Worm (Caenorhabditis elegans) whole organism, L3 larva: ENCODE measurements around the gene T23F11.6.

ENCODE experiments used
- R02D3.7 ChIP-seq: fragments of 150-350 bp; optimal IDR thresholded peaks from 2 replicates; lab custom pipeline; 2014; ENCODE audit warnings: missing biosample characterization, missing genetic modification characterization
- aly-2 ChIP-seq: fragments of 150-350 bp; optimal IDR thresholded peaks from 2 replicates; lab custom pipeline; 2014; ENCODE audit warnings: missing biosample characterization, missing genetic modification characterization
- ama-1 ChIP-seq: fragments of 150-350 bp; optimal IDR thresholded peaks from 2 replicates; lab custom pipeline; 2018
- ceh-16 ChIP-seq: sonication (generic microtip); optimal IDR thresholded peaks from 2 replicates; lab custom pipeline; 2017; ENCODE audit warnings: missing biosample characterization, missing genetic modification characterization
- ceh-28 ChIP-seq: fragments of 150-350 bp; optimal IDR thresholded peaks from 2 replicates; lab custom pipeline; 2014; ENCODE audit warnings: missing biosample characterization, missing genetic modification reagents, missing genetic modification characterization
- ceh-82 ChIP-seq: fragments of 150-350 bp; optimal IDR thresholded peaks from 2 replicates; lab custom pipeline; 2014; ENCODE audit warnings: missing biosample characterization, missing genetic modification characterization
- ceh-9 ChIP-seq: sonication (generic microtip); optimal IDR thresholded peaks from 2 replicates; lab custom pipeline; 2018; ENCODE audit warnings: missing biosample characterization, missing genetic modification characterization
- daf-12 ChIP-seq: fragments of 150-350 bp; optimal IDR thresholded peaks from 2 replicates; lab custom pipeline; 2014; ENCODE audit warnings: missing biosample characterization, missing genetic modification reagents, missing genetic modification characterization
- egl-27 ChIP-seq: sonication (generic microtip); optimal IDR thresholded peaks from 4 replicates; lab custom pipeline; 2017; ENCODE audit warnings: missing biosample characterization, missing genetic modification reagents, missing genetic modification characterization
- egl-5 ChIP-seq: fragments of 150-350 bp; optimal IDR thresholded peaks from 2 replicates; lab custom pipeline; 2017; ENCODE audit warnings: missing biosample characterization, missing genetic modification reagents, missing genetic modification characterization, inconsistent platforms
- elt-2 ChIP-seq: sonication (generic microtip); optimal IDR thresholded peaks from 2 replicates; lab custom pipeline; 2016; ENCODE audit warnings: missing genetic modification reagents, mild to moderate bottlenecking, missing genetic modification characterization, missing compliant biosample characterization
- elt-3 ChIP-seq, 3 experiments: fragments of 150-350 bp in 1 of 3; sonication (generic microtip) in 2 of 3; optimal IDR thresholded peaks; 2 replicates in 2 of 3; 4 replicates in 1 of 3; lab custom pipeline; 2014 to 2017; ENCODE audit warnings: missing biosample characterization in 3 of 3, missing genetic modification characterization in 3 of 3
- eor-1 ChIP-seq, 2 experiments: fragments of 150-350 bp; optimal IDR thresholded peaks; 2 replicates each; lab custom pipeline; 2014 to 2018; ENCODE audit warnings: missing biosample characterization in 2 of 2, missing genetic modification characterization in 2 of 2
- fos-1 ChIP-seq: fragments of 150-350 bp; optimal IDR thresholded peaks from 2 replicates; lab custom pipeline; 2014; ENCODE audit warnings: missing biosample characterization, missing genetic modification characterization
- jun-1 ChIP-seq: fragments of 150-350 bp; optimal IDR thresholded peaks from 2 replicates; lab custom pipeline; 2014; ENCODE audit warnings: missing biosample characterization, missing genetic modification reagents, missing genetic modification characterization
- lin-15B ChIP-seq: fragments of 150-350 bp; optimal IDR thresholded peaks from 2 replicates; lab custom pipeline; 2014; ENCODE audit warnings: missing biosample characterization, missing genetic modification characterization
- lin-39 ChIP-seq: fragments of 150-350 bp; optimal IDR thresholded peaks from 2 replicates; lab custom pipeline; 2018; ENCODE audit warnings: missing biosample characterization, missing genetic modification reagents, missing genetic modification characterization
- lsy-12 ChIP-seq: sonication (generic microtip); optimal IDR thresholded peaks from 2 replicates; lab custom pipeline; 2016; ENCODE audit warnings: mild to moderate bottlenecking, missing genetic modification characterization, missing compliant biosample characterization
- mdl-1 ChIP-seq: fragments of 150-350 bp; optimal IDR thresholded peaks from 2 replicates; lab custom pipeline; 2014; ENCODE audit warnings: missing biosample characterization, missing genetic modification characterization
- mml-1 ChIP-seq: fragments of 150-350 bp; sonication (generic microtip); optimal IDR thresholded peaks from 3 replicates; lab custom pipeline; 2014; ENCODE audit warnings: missing biosample characterization, missing genetic modification characterization
- nfya-1 ChIP-seq: sonication (generic microtip); optimal IDR thresholded peaks from 2 replicates; lab custom pipeline; 2017; ENCODE audit warnings: missing genetic modification characterization, mild to moderate bottlenecking, missing compliant biosample characterization, antibody characterized with exemption, moderate library complexity; ENCODE audit not compliant: insufficient read depth
- nhr-11 ChIP-seq: fragments of 150-350 bp; optimal IDR thresholded peaks from 2 replicates; lab custom pipeline; 2014; ENCODE audit warnings: missing biosample characterization, missing genetic modification characterization
- nhr-23 ChIP-seq: fragments of 150-350 bp; optimal IDR thresholded peaks from 2 replicates; lab custom pipeline; 2014; ENCODE audit warnings: missing biosample characterization, missing genetic modification reagents, missing genetic modification characterization
- nhr-237 ChIP-seq: fragments of 150-350 bp; optimal IDR thresholded peaks from 2 replicates; lab custom pipeline; 2014; ENCODE audit warnings: missing biosample characterization, missing genetic modification characterization
- nhr-25 ChIP-seq: sonication (generic microtip); optimal IDR thresholded peaks from 2 replicates; lab custom pipeline; 2017; ENCODE audit warnings: missing biosample characterization, missing genetic modification characterization
- nhr-28 ChIP-seq: fragments of 150-350 bp; optimal IDR thresholded peaks from 2 replicates; lab custom pipeline; 2014; ENCODE audit warnings: missing biosample characterization, missing genetic modification characterization
- nhr-43 ChIP-seq: sonication (generic microtip); optimal IDR thresholded peaks from 2 replicates; lab custom pipeline; 2016; ENCODE audit warnings: mild to moderate bottlenecking, missing genetic modification characterization, missing compliant biosample characterization; ENCODE audit not compliant: poor library complexity, severe bottlenecking
- nhr-67 ChIP-seq: fragments of 150-350 bp; optimal IDR thresholded peaks from 2 replicates; lab custom pipeline; 2014; ENCODE audit warnings: missing biosample characterization, missing genetic modification characterization
- nhr-76 ChIP-seq: fragments of 150-350 bp; sonication (generic microtip); optimal IDR thresholded peaks from 5 replicates; lab custom pipeline; 2014; ENCODE audit warnings: missing biosample characterization, missing genetic modification characterization
- pha-4 ChIP-seq: fragments of 150-350 bp; optimal IDR thresholded peaks from 2 replicates; lab custom pipeline; 2014; ENCODE audit warnings: missing biosample characterization, missing genetic modification reagents, missing genetic modification characterization
- pqm-1 ChIP-seq: fragments of 150-350 bp; optimal IDR thresholded peaks from 2 replicates; lab custom pipeline; 2017; ENCODE audit warnings: missing biosample characterization, missing genetic modification characterization, inconsistent platforms
- sea-2 ChIP-seq: fragments of 150-350 bp; sonication (generic microtip); optimal IDR thresholded peaks from 4 replicates; lab custom pipeline; 2014; ENCODE audit warnings: missing biosample characterization, missing genetic modification reagents, missing genetic modification characterization
- skn-1 ChIP-seq: fragments of 150-350 bp; optimal IDR thresholded peaks from 2 replicates; lab custom pipeline; 2014; ENCODE audit warnings: missing biosample characterization, missing genetic modification characterization
- tbx-2 ChIP-seq: sonication (generic microtip); optimal IDR thresholded peaks from 2 replicates; lab custom pipeline; 2016; ENCODE audit warnings: mild to moderate bottlenecking, missing genetic modification characterization, missing compliant biosample characterization
- unc-39 ChIP-seq: sonication (generic microtip); optimal IDR thresholded peaks from 4 replicates; lab custom pipeline; 2017; ENCODE audit warnings: missing biosample characterization, missing genetic modification characterization
- ztf-11 ChIP-seq: fragments of 150-350 bp; optimal IDR thresholded peaks from 2 replicates; lab custom pipeline; 2014; ENCODE audit warnings: missing biosample characterization, missing genetic modification characterization
- ztf-4 ChIP-seq: fragments of 150-350 bp; optimal IDR thresholded peaks from 2 replicates; lab custom pipeline; 2014; ENCODE audit warnings: missing biosample characterization, missing genetic modification characterization

Gene T23F11.6

DNA sequence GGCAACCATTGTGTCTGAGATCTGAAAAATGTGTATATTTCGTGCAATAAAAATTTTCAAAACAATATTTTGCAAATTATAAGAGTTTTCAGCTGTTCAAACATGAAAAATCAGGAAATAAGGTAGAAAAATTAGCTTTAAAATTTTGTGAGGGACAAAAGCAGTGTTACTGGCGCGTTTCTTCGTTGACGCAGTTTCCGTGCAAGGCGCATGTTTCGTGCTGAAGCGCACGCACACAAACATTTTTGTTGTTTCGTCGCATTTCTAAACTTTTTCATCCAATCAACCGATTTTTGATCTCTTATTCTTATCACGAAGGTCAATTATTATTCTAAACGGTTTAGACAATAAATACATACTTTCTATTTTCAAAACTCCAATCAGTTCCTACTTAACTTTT, 45.6 kb upstream of the T23F11.6 start, which contains the start of gene nifk-1 (continued):
- TF ChIP-seq nhr-28 (tag; lab: Kevin White, UChicago) (no peak), lsy-12 (tag; lab: Kevin White, UChicago) (no peak), ceh-28 (peak; percentile 8), nhr-23 (tag; lab: Kevin White, UChicago) (peak; percentile 80), sea-2 (GFP tag; lab: Kevin White, UChicago) (no peak), ztf-4 (tag; lab: Kevin White, UChicago) (no peak), fos-1 (no peak)

ce11 chrIII:4689595-4689994, 41.9 kb upstream of the T23F11.6 start:
- TF ChIP-seq lsy-12 (tag; lab: Kevin White, UChicago), result peak; percentile 43
- no peak for TF ChIP-seq daf-12 (tag; lab: Kevin White, UChicago)
- peak; percentile 81 for TF ChIP-seq pha-4
- TF ChIP-seq nhr-76 (tag; lab: Kevin White, UChicago), result peak; percentile 20
- peak; percentile 60 for TF ChIP-seq egl-27 (tag; lab: Kevin White, UChicago)
- no peak for TF ChIP-seq ceh-82
- TF ChIP-seq fos-1, result no peak
- TF ChIP-seq ceh-28, result no peak
- TF ChIP-seq lin-39 (tag; lab: Kevin White, UChicago), result peak; percentile 89
- peak; percentile 38 for TF ChIP-seq pqm-1 (tag; lab: Kevin White, UChicago)
- peak; percentile 73 for TF ChIP-seq nfya-1 (tag; lab: Kevin White, UChicago)
- TF ChIP-seq sea-2 (GFP tag; lab: Kevin White, UChicago), result no peak
- TF ChIP-seq tbx-2 (tag; lab: Kevin White, UChicago), result peak; percentile 57
- no peak for TF ChIP-seq ztf-11 (tag; lab: Kevin White, UChicago)
- peak; percentile 29 for TF ChIP-seq egl-5
- TF ChIP-seq mdl-1 (tag; lab: Kevin White, UChicago), result peak; percentile 26
- peak; percentile 52 for TF ChIP-seq elt-2
- TF ChIP-seq ceh-9, result no peak
- peak; percentile 42 for TF ChIP-seq ama-1 (lab: Kevin White, UChicago)
- TF ChIP-seq nhr-67 (tag; lab: Kevin White, UChicago), result no peak
- TF ChIP-seq ceh-16 (tag; lab: Kevin White, UChicago), result no peak
- peak; percentile 40 for TF ChIP-seq ztf-4 (tag; lab: Kevin White, UChicago)
- TF ChIP-seq skn-1 (tag; lab: Kevin White, UChicago), result peak; percentile 79
- no peak for TF ChIP-seq R02D3.7
- peak; percentile 28 for TF ChIP-seq lin-15B (tag; lab: Kevin White, UChicago)
- peak in 1 of 3 experiments; percentile 65 for TF ChIP-seq elt-3 (tag; optimal IDR thresholded peaks at IDR 0.05; lab: Kevin White, UChicago)
- peak; percentile 66 for TF ChIP-seq nhr-25 (tag; lab: Kevin White, UChicago)
- peak; percentile 90 for TF ChIP-seq nhr-43 (tag; lab: Kevin White, UChicago)
- TF ChIP-seq unc-39 (tag; lab: Kevin White, UChicago), result no peak
- TF ChIP-seq jun-1 (tag; lab: Kevin White, UChicago), result peak; percentile 56
- TF ChIP-seq, all 47 proteins: peak for 19

ce11 chrIII:4688965-4689364, 41.2 kb upstream of the T23F11.6 start, which contains the start of gene ppat-1:
Gene ppat-1 (plus strand): TSS chrIII:4689280.
- TF ChIP-seq elt-2 (peak; percentile 41), egl-27 (tag; lab: Kevin White, UChicago) (no peak)

DNA sequence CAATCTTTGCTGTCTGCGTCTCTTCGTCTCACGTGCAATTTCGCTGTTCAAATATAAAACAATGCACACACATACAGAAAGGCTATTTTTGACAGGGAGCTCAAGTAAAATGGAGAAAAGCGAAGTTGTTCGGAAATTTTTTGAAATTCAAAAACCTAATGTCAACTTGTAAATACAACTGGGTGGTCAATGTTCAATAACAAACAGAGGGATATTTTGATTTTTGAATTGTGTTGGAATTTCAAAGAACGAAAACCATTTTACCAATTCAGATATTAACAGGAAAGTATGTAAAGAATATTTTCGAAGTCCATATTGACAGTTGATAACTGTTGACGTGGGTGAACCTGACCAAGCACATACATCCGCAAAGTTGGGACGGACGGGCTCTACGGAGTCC, 40.6 kb upstream of the T23F11.6 start, which contains the start of gene tag-243:
tag-243 (minus strand) TSS at position 101 of the 400 bp plus-strand sequence.
- no peak for TF ChIP-seq ztf-11 (tag; lab: Kevin White, UChicago)
- TF ChIP-seq pha-4, result peak; percentile 19

DNA sequence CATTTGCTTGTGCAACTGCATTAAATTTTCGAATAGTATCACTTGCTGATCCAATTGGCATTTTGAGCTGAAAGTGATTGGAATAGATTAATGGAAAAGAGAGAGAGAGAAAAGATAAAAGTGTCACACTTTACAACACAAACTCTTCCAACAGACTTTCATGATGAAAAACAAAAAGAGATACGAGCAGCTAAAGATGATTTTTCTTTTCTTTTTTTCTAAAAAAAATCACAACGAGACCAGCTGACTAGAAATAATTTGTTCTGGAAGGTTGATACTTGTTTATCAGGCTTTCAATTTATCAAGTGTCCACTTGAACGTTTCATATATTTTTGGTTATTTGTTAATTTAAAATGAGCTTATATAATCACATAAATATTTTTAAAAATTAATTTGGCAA, 39.4 kb upstream of the T23F11.6 start:
- TF ChIP-seq nhr-237, result no peak
- TF ChIP-seq aly-2 (tag; lab: Kevin White, UChicago), result no peak
- no peak for TF ChIP-seq eor-1 (tag; optimal IDR thresholded peaks at IDR 0.05; lab: Kevin White, UChicago)
- no peak for TF ChIP-seq ceh-16 (tag; lab: Kevin White, UChicago)
- TF ChIP-seq mml-1 (tag; lab: Kevin White, UChicago), result no peak
- TF ChIP-seq daf-12 (tag; lab: Kevin White, UChicago), result no peak
- no peak for TF ChIP-seq ceh-9
- TF ChIP-seq nhr-11 (tag; lab: Kevin White, UChicago), result no peak
- TF ChIP-seq nhr-67 (tag; lab: Kevin White, UChicago), result no peak
- no peak for TF ChIP-seq nfya-1 (tag; lab: Kevin White, UChicago)
- TF ChIP-seq R02D3.7, result no peak
- no peak for TF ChIP-seq pqm-1 (tag; lab: Kevin White, UChicago)
- TF ChIP-seq egl-5, result no peak
